Worm (Caenorhabditis elegans) whole organism, L3 larva: Measurements from ENCODE around the gene asd-1.

Experiments used
- R02D3.7 ChIP-seq: fragments of 150-350 bp; optimal IDR thresholded peaks from 2 replicates; lab custom pipeline; 2014; ENCODE audit warnings: missing biosample characterization, missing genetic modification characterization
- ZK546.5 ChIP-seq: sonication (generic microtip); optimal IDR thresholded peaks from 2 replicates; lab custom pipeline; 2017; ENCODE audit warnings: missing biosample characterization, missing genetic modification characterization
- ceh-82 ChIP-seq: fragments of 150-350 bp; optimal IDR thresholded peaks from 2 replicates; lab custom pipeline; 2014; ENCODE audit warnings: missing biosample characterization, missing genetic modification characterization
- ceh-9 ChIP-seq: sonication (generic microtip); optimal IDR thresholded peaks from 2 replicates; lab custom pipeline; 2018; ENCODE audit warnings: missing biosample characterization, missing genetic modification characterization
- daf-12 ChIP-seq: fragments of 150-350 bp; optimal IDR thresholded peaks from 2 replicates; lab custom pipeline; 2014; ENCODE audit warnings: missing biosample characterization, missing genetic modification reagents, missing genetic modification characterization
- egl-27 ChIP-seq: sonication (generic microtip); optimal IDR thresholded peaks from 4 replicates; lab custom pipeline; 2017; ENCODE audit warnings: missing biosample characterization, missing genetic modification reagents, missing genetic modification characterization
- egl-5 ChIP-seq: fragments of 150-350 bp; optimal IDR thresholded peaks from 2 replicates; lab custom pipeline; 2017; ENCODE audit warnings: missing biosample characterization, missing genetic modification reagents, missing genetic modification characterization, inconsistent platforms
- elt-1 ChIP-seq: fragments of 150-350 bp; optimal IDR thresholded peaks from 2 replicates; lab custom pipeline; 2014; ENCODE audit warnings: missing biosample characterization, missing genetic modification characterization
- elt-2 ChIP-seq: sonication (generic microtip); optimal IDR thresholded peaks from 2 replicates; lab custom pipeline; 2016; ENCODE audit warnings: missing genetic modification reagents, mild to moderate bottlenecking, missing genetic modification characterization, missing compliant biosample characterization
- elt-3 ChIP-seq, 3 experiments: fragments of 150-350 bp in 1 of 3; sonication (generic microtip) in 2 of 3; optimal IDR thresholded peaks; 2 replicates in 2 of 3; 4 replicates in 1 of 3; lab custom pipeline; 2014 to 2017; ENCODE audit warnings: missing biosample characterization in 3 of 3, missing genetic modification characterization in 3 of 3
- fkh-10 ChIP-seq: sonication (generic microtip); optimal IDR thresholded peaks from 2 replicates; lab custom pipeline; 2017; ENCODE audit warnings: missing biosample characterization, missing genetic modification reagents, missing genetic modification characterization
- fkh-2 ChIP-seq: fragments of 150-350 bp; optimal IDR thresholded peaks from 2 replicates; lab custom pipeline; 2014; ENCODE audit warnings: missing biosample characterization, missing genetic modification reagents, missing genetic modification characterization
- hmg-11 ChIP-seq: sonication (generic microtip); optimal IDR thresholded peaks from 2 replicates; lab custom pipeline; 2016; ENCODE audit warnings: missing genetic modification characterization, missing compliant biosample characterization
- lin-15B ChIP-seq: fragments of 150-350 bp; optimal IDR thresholded peaks from 2 replicates; lab custom pipeline; 2014; ENCODE audit warnings: missing biosample characterization, missing genetic modification characterization
- lin-39 ChIP-seq: fragments of 150-350 bp; optimal IDR thresholded peaks from 2 replicates; lab custom pipeline; 2018; ENCODE audit warnings: missing biosample characterization, missing genetic modification reagents, missing genetic modification characterization
- mdl-1 ChIP-seq: fragments of 150-350 bp; optimal IDR thresholded peaks from 2 replicates; lab custom pipeline; 2014; ENCODE audit warnings: missing biosample characterization, missing genetic modification characterization
- nhr-12 ChIP-seq: fragments of 150-350 bp; optimal IDR thresholded peaks from 2 replicates; lab custom pipeline; 2014; ENCODE audit warnings: missing biosample characterization, missing genetic modification characterization
- nhr-25 ChIP-seq: sonication (generic microtip); optimal IDR thresholded peaks from 2 replicates; lab custom pipeline; 2017; ENCODE audit warnings: missing biosample characterization, missing genetic modification characterization
- nhr-28 ChIP-seq: fragments of 150-350 bp; optimal IDR thresholded peaks from 2 replicates; lab custom pipeline; 2014; ENCODE audit warnings: missing biosample characterization, missing genetic modification characterization
- nhr-43 ChIP-seq: sonication (generic microtip); optimal IDR thresholded peaks from 2 replicates; lab custom pipeline; 2016; ENCODE audit warnings: mild to moderate bottlenecking, missing genetic modification characterization, missing compliant biosample characterization; ENCODE audit not compliant: poor library complexity, severe bottlenecking
- nhr-67 ChIP-seq: fragments of 150-350 bp; optimal IDR thresholded peaks from 2 replicates; lab custom pipeline; 2014; ENCODE audit warnings: missing biosample characterization, missing genetic modification characterization
- nhr-76 ChIP-seq: fragments of 150-350 bp; sonication (generic microtip); optimal IDR thresholded peaks from 5 replicates; lab custom pipeline; 2014; ENCODE audit warnings: missing biosample characterization, missing genetic modification characterization
- nhr-77 ChIP-seq: fragments of 150-350 bp; optimal IDR thresholded peaks from 2 replicates; lab custom pipeline; 2014; ENCODE audit warnings: missing biosample characterization, missing genetic modification characterization
- pha-4 ChIP-seq: fragments of 150-350 bp; optimal IDR thresholded peaks from 2 replicates; lab custom pipeline; 2014; ENCODE audit warnings: missing biosample characterization, missing genetic modification reagents, missing genetic modification characterization
- pqm-1 ChIP-seq: fragments of 150-350 bp; optimal IDR thresholded peaks from 2 replicates; lab custom pipeline; 2017; ENCODE audit warnings: missing biosample characterization, missing genetic modification characterization, inconsistent platforms
- sea-2 ChIP-seq: fragments of 150-350 bp; sonication (generic microtip); optimal IDR thresholded peaks from 4 replicates; lab custom pipeline; 2014; ENCODE audit warnings: missing biosample characterization, missing genetic modification reagents, missing genetic modification characterization
- skn-1 ChIP-seq: fragments of 150-350 bp; optimal IDR thresholded peaks from 2 replicates; lab custom pipeline; 2014; ENCODE audit warnings: missing biosample characterization, missing genetic modification characterization
- snpc-4 ChIP-seq: fragments of 150-350 bp; optimal IDR thresholded peaks from 2 replicates; lab custom pipeline; 2014; ENCODE audit warnings: missing biosample characterization, missing genetic modification characterization
- tbx-2 ChIP-seq: sonication (generic microtip); optimal IDR thresholded peaks from 2 replicates; lab custom pipeline; 2016; ENCODE audit warnings: mild to moderate bottlenecking, missing genetic modification characterization, missing compliant biosample characterization
- unc-39 ChIP-seq: sonication (generic microtip); optimal IDR thresholded peaks from 4 replicates; lab custom pipeline; 2017; ENCODE audit warnings: missing biosample characterization, missing genetic modification characterization
- ztf-11 ChIP-seq: fragments of 150-350 bp; optimal IDR thresholded peaks from 2 replicates; lab custom pipeline; 2014; ENCODE audit warnings: missing biosample characterization, missing genetic modification characterization
- ztf-4 ChIP-seq: fragments of 150-350 bp; optimal IDR thresholded peaks from 2 replicates; lab custom pipeline; 2014; ENCODE audit warnings: missing biosample characterization, missing genetic modification characterization

Gene asd-1

DNA sequence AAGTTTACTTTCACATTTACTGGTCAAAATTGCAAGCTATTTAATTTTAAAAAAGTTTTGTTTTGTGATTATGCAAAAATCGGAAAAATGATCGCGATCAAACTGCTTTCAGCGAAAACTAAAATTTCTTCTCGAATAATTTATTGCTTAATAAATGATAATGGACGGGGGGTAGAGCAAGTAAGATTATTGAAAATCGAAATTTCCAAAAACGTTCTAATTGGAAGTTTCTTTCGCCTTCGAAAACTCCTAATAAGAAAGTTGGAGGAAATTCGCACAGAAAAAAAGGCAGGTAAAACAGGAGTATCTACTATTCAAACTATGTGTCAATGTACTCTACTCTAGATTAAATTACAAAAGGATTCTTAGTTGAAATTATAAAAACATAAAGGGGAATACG lies 24.9 kb upstream of the asd-1 start:
- TF ChIP-seq unc-39 (tag; lab: Kevin White, UChicago): no peak
- TF ChIP-seq R02D3.7 (tag; lab: Kevin White, UChicago): no peak
- no peak for TF ChIP-seq nhr-76 (tag; lab: Kevin White, UChicago)
- TF ChIP-seq nhr-28 (tag; lab: Kevin White, UChicago): no peak

- TF ChIP-seq hmg-11 (tag; lab: Kevin White, UChicago): no peak
- no peak for TF ChIP-seq daf-12 (tag; lab: Kevin White, UChicago)
- no peak for TF ChIP-seq snpc-4
- TF ChIP-seq nhr-77: no peak
- no peak for TF ChIP-seq nhr-28 (tag; lab: Kevin White, UChicago)
- TF ChIP-seq egl-5 (tag; lab: Kevin White, UChicago): no peak
- TF ChIP-seq ztf-11 (tag; lab: Kevin White, UChicago): no peak
- no peak for TF ChIP-seq sea-2 (GFP tag; lab: Kevin White, UChicago)
- no peak for TF ChIP-seq elt-3 (tag; optimal IDR thresholded peaks at IDR 0.05; lab: Kevin White, UChicago)
- TF ChIP-seq pqm-1 (tag; lab: Kevin White, UChicago): no peak
Observed at ce11 chrIII:4175489-4175888, 21.6 kb upstream of the asd-1 start.

- TF ChIP-seq nhr-43 (tag; lab: Kevin White, UChicago) (no peak), elt-1 (tag; lab: Kevin White, UChicago) (no peak), nhr-12 (tag; lab: Kevin White, UChicago) (no peak), unc-39 (tag; lab: Kevin White, UChicago) (no peak), elt-3 (tag; optimal IDR thresholded peaks at IDR 0.05; lab: Kevin White, UChicago) (no peak), pha-4 (no peak), fkh-2 (no peak)
- TF ChIP-seq, all 47 proteins: peak for 0
Observed at ce11 chrIII:4176109-4176596, 20.9 kb upstream of the asd-1 start, which contains the start of the genes hrde-1 and C16C10.13. hrde-1 (minus strand) TSS chrIII:4176159. C16C10.13 (plus strand) TSS chrIII:4176440.

DNA sequence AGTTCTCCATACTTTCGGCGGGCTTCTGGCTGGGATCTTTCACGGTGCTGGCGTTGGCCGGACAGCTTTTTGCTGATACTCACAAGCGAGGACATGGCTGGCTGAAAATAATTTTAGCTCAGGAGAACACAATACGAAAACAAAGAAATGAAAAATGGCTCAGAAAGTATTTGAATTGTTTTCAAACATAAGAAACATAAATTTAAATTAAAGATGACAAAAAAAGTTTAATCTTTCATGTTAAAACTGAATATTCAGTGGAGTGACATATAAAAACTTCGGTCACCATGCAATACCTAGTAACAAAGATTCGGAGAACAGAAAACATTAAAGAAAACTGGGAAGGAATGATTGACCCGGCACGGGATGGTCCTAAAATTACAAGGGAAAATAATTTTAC lies 18.5 kb upstream of the asd-1 start, which contains the start of gene C16C10.2:
Gene C16C10.2 (minus strand): TSS at position 101 of the 400 bp plus-strand sequence.
- no peak for TF ChIP-seq nhr-76 (tag; lab: Kevin White, UChicago)
- TF ChIP-seq lin-15B (tag; lab: Kevin White, UChicago): no peak
- no peak for TF ChIP-seq ZK546.5 (tag; lab: Kevin White, UChicago)
- no peak for TF ChIP-seq ceh-9
- no peak for TF ChIP-seq tbx-2
- TF ChIP-seq elt-2 (tag; lab: Kevin White, UChicago): no peak
- TF ChIP-seq fkh-10 (GFP tag; lab: Kevin White, UChicago): no peak
- TF ChIP-seq unc-39 (tag; lab: Kevin White, UChicago): no peak
- TF ChIP-seq nhr-77: no peak
- no peak for TF ChIP-seq ztf-4 (tag; lab: Kevin White, UChicago)
- no peak for TF ChIP-seq hmg-11 (tag; lab: Kevin White, UChicago)

- TF ChIP-seq fkh-10 (GFP tag; lab: Kevin White, UChicago) (no peak), ceh-82 (tag; lab: Kevin White, UChicago) (no peak), lin-39 (tag; lab: Kevin White, UChicago) (no peak), nhr-67 (tag; lab: Kevin White, UChicago) (no peak), nhr-25 (tag; lab: Kevin White, UChicago) (no peak), fkh-2 (no peak), mdl-1 (tag; lab: Kevin White, UChicago) (no peak), egl-27 (tag; lab: Kevin White, UChicago) (no peak), ceh-9 (no peak), skn-1 (tag; lab: Kevin White, UChicago) (no peak), ztf-11 (tag; lab: Kevin White, UChicago) (no peak)
- TF ChIP-seq, all 47 proteins: peak for 0
Observed at ce11 chrIII:4181338-4181737, 15.7 kb upstream of the asd-1 start, which contains the start of gene C16C10.1. C16C10.1 (minus strand) TSS chrIII:4181438.
